Worm (Caenorhabditis elegans) whole organism, L2 larva: ENCODE data around the gene klp-12.

Source experiments
- C34F6.9 ChIP-seq: fragments of 150-350 bp; optimal IDR thresholded peaks from 2 replicates; lab custom pipeline; 2014; ENCODE audit warnings: missing biosample characterization, missing genetic modification characterization
- F13H6.1 ChIP-seq: sonication (generic microtip); optimal IDR thresholded peaks from 2 replicates; lab custom pipeline; 2016; ENCODE audit warnings: missing genetic modification characterization, missing compliant biosample characterization
- R02D3.7 ChIP-seq: fragments of 150-350 bp; optimal IDR thresholded peaks from 2 replicates; lab custom pipeline; 2014; ENCODE audit warnings: missing biosample characterization, missing genetic modification characterization
- Y55F3AM.14 ChIP-seq: fragments of 200-800 bp; sonication (Bioruptor generic); optimal IDR thresholded peaks from 2 replicates; lab custom pipeline; 2018; ENCODE audit warnings: mild to moderate bottlenecking, missing genetic modification characterization, missing compliant biosample characterization
- ZK546.5 ChIP-seq: sonication (generic microtip); optimal IDR thresholded peaks from 2 replicates; lab custom pipeline; 2017; ENCODE audit warnings: missing biosample characterization, missing genetic modification characterization
- alr-1 ChIP-seq: fragments of 150-350 bp; optimal IDR thresholded peaks from 2 replicates; lab custom pipeline; 2014; ENCODE audit warnings: missing biosample characterization, missing genetic modification characterization
- aly-2 ChIP-seq: fragments of 150-350 bp; optimal IDR thresholded peaks from 2 replicates; lab custom pipeline; 2014; ENCODE audit warnings: missing biosample characterization, missing genetic modification characterization
- ama-1 ChIP-seq: fragments of 150-350 bp; optimal IDR thresholded peaks from 2 replicates; lab custom pipeline; 2018; ENCODE audit warnings: inconsistent platforms
- ceh-82 ChIP-seq: fragments of 150-350 bp; optimal IDR thresholded peaks from 2 replicates; lab custom pipeline; 2014; ENCODE audit warnings: missing biosample characterization, missing genetic modification characterization
- crh-2 ChIP-seq: sonication (generic microtip); optimal IDR thresholded peaks from 2 replicates; lab custom pipeline; 2017; ENCODE audit warnings: missing biosample characterization, missing genetic modification characterization
- egl-27 ChIP-seq: sonication (generic microtip); optimal IDR thresholded peaks from 3 replicates; lab custom pipeline; 2017; ENCODE audit warnings: missing biosample characterization, missing genetic modification reagents, missing genetic modification characterization
- fos-1 ChIP-seq: fragments of 150-350 bp; optimal IDR thresholded peaks from 2 replicates; lab custom pipeline; 2014; ENCODE audit warnings: missing biosample characterization, missing genetic modification characterization
- lin-13 ChIP-seq: fragments of 150-350 bp; optimal IDR thresholded peaks from 2 replicates; lab custom pipeline; 2014; ENCODE audit warnings: missing biosample characterization, missing genetic modification reagents, missing genetic modification characterization
- lin-39 ChIP-seq: fragments of 150-350 bp; optimal IDR thresholded peaks from 2 replicates; lab custom pipeline; 2014; ENCODE audit warnings: missing biosample characterization, missing genetic modification reagents, missing genetic modification characterization
- lsy-2 ChIP-seq, 2 experiments: fragments of 150-350 bp in 1 of 2; sonication (generic microtip) in 1 of 2; optimal IDR thresholded peaks; 2 replicates each; lab custom pipeline; 2014 to 2017; ENCODE audit warnings: missing biosample characterization in 2 of 2, missing genetic modification characterization in 2 of 2
- mab-5 ChIP-seq: fragments of 150-350 bp; optimal IDR thresholded peaks from 2 replicates; lab custom pipeline; 2014; ENCODE audit warnings: missing biosample characterization, missing genetic modification characterization
- mbf-1 ChIP-seq: sonication (generic microtip); optimal IDR thresholded peaks from 2 replicates; lab custom pipeline; 2017; ENCODE audit warnings: missing biosample characterization, missing genetic modification characterization
- mdl-1 ChIP-seq, 2 experiments: fragments of 150-350 bp in 1 of 2; sonication (generic microtip) in 1 of 2; optimal IDR thresholded peaks; 2 replicates each; lab custom pipeline; 2017; ENCODE audit warnings: missing biosample characterization in 2 of 2, missing genetic modification characterization in 2 of 2
- nhr-11 ChIP-seq: fragments of 150-350 bp; optimal IDR thresholded peaks from 2 replicates; lab custom pipeline; 2014; ENCODE audit warnings: missing biosample characterization, missing genetic modification characterization
- nhr-12 ChIP-seq: fragments of 150-350 bp; optimal IDR thresholded peaks from 2 replicates; lab custom pipeline; 2014; ENCODE audit warnings: missing biosample characterization, missing genetic modification characterization
- nhr-129 ChIP-seq: fragments of 150-350 bp; optimal IDR thresholded peaks from 2 replicates; lab custom pipeline; 2014; ENCODE audit warnings: missing biosample characterization, missing genetic modification characterization
- nhr-6 ChIP-seq: fragments of 150-350 bp; optimal IDR thresholded peaks from 2 replicates; lab custom pipeline; 2014; ENCODE audit warnings: missing biosample characterization, missing genetic modification characterization
- nhr-77 ChIP-seq: fragments of 150-350 bp; optimal IDR thresholded peaks from 2 replicates; lab custom pipeline; 2014; ENCODE audit warnings: missing biosample characterization, missing genetic modification characterization
- peb-1 ChIP-seq: fragments of 150-350 bp; optimal IDR thresholded peaks from 2 replicates; lab custom pipeline; 2014; ENCODE audit warnings: missing biosample characterization, missing genetic modification characterization
- sem-4 ChIP-seq: fragments of 150-350 bp; optimal IDR thresholded peaks from 2 replicates; lab custom pipeline; 2014; ENCODE audit warnings: missing biosample characterization, missing genetic modification reagents, missing genetic modification characterization
- sma-3 ChIP-seq: sonication (generic microtip); optimal IDR thresholded peaks from 2 replicates; lab custom pipeline; 2016; ENCODE audit warnings: missing genetic modification reagents, missing genetic modification characterization, missing compliant biosample characterization
- sma-9 ChIP-seq, 2 experiments: fragments of 150-350 bp in 1 of 2; sonication (generic microtip) in 1 of 2; optimal IDR thresholded peaks; 2 replicates each; lab custom pipeline; 2014 to 2016; ENCODE audit warnings: missing genetic modification characterization in 2 of 2, mild to moderate bottlenecking in 1 of 2, missing biosample characterization in 1 of 2, missing compliant biosample characterization in 1 of 2, missing genetic modification reagents in 1 of 2, moderate library complexity in 1 of 2
- snpc-4 ChIP-seq: fragments of 150-350 bp; optimal IDR thresholded peaks from 2 replicates; lab custom pipeline; 2014; ENCODE audit warnings: missing biosample characterization, missing genetic modification characterization
- unc-39 ChIP-seq: fragments of 150-350 bp; optimal IDR thresholded peaks from 2 replicates; lab custom pipeline; 2014; ENCODE audit warnings: missing biosample characterization, missing genetic modification characterization
- unc-55 ChIP-seq: fragments of 150-350 bp; sonication (generic microtip); optimal IDR thresholded peaks from 3 replicates; lab custom pipeline; 2014; ENCODE audit warnings: missing biosample characterization, missing genetic modification reagents, missing genetic modification characterization
- unc-62 ChIP-seq: fragments of 150-350 bp; optimal IDR thresholded peaks from 2 replicates; lab custom pipeline; 2014; ENCODE audit warnings: missing biosample characterization, missing genetic modification reagents, missing genetic modification characterization
- zag-1 ChIP-seq: fragments of 150-350 bp; optimal IDR thresholded peaks from 2 replicates; lab custom pipeline; 2014; ENCODE audit warnings: missing biosample characterization, missing genetic modification characterization
- ztf-1 ChIP-seq: fragments of 200-800 bp; sonication (Bioruptor generic); conservative IDR thresholded peaks from 2 replicates; pipeline ENCODE4 v1.3.6; 2022; ENCODE audit warnings: missing genetic modification characterization, missing compliant biosample characterization
- ztf-11 ChIP-seq: sonication (generic microtip); optimal IDR thresholded peaks from 2 replicates; lab custom pipeline; 2017; ENCODE audit warnings: missing biosample characterization, missing genetic modification characterization
- ztf-4 ChIP-seq: fragments of 150-350 bp; optimal IDR thresholded peaks from 2 replicates; lab custom pipeline; 2014; ENCODE audit warnings: missing biosample characterization, missing genetic modification characterization

klp-12 gene

DNA sequence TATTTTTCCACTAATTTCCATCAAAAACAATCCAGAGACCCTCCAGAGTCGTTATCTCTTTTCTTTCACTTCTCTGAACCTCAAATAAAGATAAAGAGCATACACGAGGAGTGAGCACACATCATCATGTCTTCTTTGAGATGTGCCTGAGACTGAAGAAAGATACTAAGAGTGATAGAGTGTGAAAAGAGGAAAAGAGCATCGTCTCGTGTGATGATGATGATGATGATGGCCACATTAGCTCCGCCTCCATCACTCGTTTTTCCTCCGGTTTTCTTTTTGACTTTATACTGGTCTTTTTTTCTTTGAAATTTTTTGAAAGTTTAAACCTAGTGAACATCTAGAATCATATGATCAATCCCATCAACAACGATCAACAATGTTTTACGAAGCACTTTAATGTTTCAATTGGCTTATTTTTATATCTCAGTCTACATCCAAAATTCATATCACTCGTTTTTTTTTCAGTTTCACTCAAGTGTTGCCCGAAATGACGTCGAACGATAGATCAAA, 5.7 kb downstream of the klp-12 start, which contains the start of gene T01G1.2:
TSS of gene T01G1.2 (plus strand) at position 463 of the 513 bp plus-strand sequence.
- TF ChIP-seq ztf-11 (tag; lab: Kevin White, UChicago) (no peak), sem-4 (tag; lab: Kevin White, UChicago) (peak; percentile 68), sma-9 (GFP tag; optimal IDR thresholded peaks at IDR 0.05; lab: Kevin White, UChicago) (peak; percentile 24), sma-9 (tag; optimal IDR thresholded peaks at IDR 0.05; lab: Kevin White, UChicago) (no peak), egl-27 (tag; lab: Kevin White, UChicago) (no peak), ztf-1 (GFP tag; lab: Robert Waterston, UW) (no peak), sma-3 (GFP tag; lab: Kevin White, UChicago) (no peak), mbf-1 (no peak), nhr-129 (peak; percentile 76), nhr-12 (no peak), crh-2 (tag; lab: Kevin White, UChicago) (peak; percentile 32), nhr-11 (no peak), unc-55 (GFP tag; lab: Kevin White, UChicago) (peak; percentile 11), lsy-2 (tag; optimal IDR thresholded peaks at IDR 0.05; lab: Kevin White, UChicago) (peak in 1 of 2 experiments; percentile 60), ztf-4 (tag; lab: Kevin White, UChicago) (peak; percentile 60), aly-2 (tag; lab: Kevin White, UChicago) (no peak), C34F6.9 (peak; percentile 60), snpc-4 (tag; lab: Kevin White, UChicago) (no peak), mdl-1 (tag; optimal IDR thresholded peaks at IDR 0.05; lab: Kevin White, UChicago) (peak; percentile 37 to 39), Y55F3AM.14 (GFP tag; lab: Kevin White, UChicago) (no peak), F13H6.1 (tag; lab: Kevin White, UChicago) (peak; percentile 33)
- TF ChIP-seq, all 48 proteins: peak for 10

DNA sequence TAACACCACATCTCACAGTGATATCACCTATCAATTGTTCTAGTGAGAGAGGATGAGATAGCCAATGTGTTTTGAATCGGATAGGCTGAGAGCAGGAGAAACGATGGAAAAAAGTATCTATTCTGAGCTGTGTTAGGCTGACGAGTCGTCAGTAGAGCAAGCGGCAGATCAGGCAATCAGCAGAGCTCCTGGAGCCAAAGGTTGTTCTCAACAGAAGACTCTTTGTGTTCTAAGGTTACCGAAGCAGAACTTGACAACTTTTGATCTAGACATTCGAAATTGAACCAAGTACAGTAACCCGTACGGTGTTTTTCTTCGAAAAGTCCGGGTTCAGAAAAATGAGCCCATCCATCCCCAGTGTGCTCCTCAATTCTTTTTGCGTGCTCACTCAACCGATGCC, 6.9 kb downstream of the klp-12 start:
- TF ChIP-seq ceh-82 (tag; lab: Kevin White, UChicago), result no peak
- peak; percentile 12 for TF ChIP-seq nhr-129
- TF ChIP-seq F13H6.1 (tag; lab: Kevin White, UChicago), result peak; percentile 8

DNA sequence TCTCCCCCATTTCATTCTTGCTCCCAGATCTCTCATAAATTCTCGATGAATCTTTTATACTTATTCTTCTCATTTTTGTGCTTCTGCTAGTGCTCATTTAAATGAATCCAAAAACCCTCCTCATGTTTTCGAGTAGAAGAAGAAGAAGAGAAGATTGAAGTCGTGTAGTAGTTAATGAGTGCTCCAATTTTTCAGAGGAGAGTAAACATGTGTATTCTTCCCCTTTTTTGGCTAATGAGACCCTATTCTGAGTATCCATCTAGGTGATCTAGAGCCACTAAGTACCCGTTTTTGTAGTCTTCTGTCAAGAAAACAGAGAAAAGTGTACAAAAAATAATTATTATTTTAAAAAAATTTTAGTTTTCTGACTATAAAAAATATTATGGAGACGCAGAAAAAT, 8.1 kb downstream of the klp-12 start:
- TF ChIP-seq sma-3 (GFP tag; lab: Kevin White, UChicago) (no peak), nhr-11 (no peak), aly-2 (tag; lab: Kevin White, UChicago) (no peak)

DNA sequence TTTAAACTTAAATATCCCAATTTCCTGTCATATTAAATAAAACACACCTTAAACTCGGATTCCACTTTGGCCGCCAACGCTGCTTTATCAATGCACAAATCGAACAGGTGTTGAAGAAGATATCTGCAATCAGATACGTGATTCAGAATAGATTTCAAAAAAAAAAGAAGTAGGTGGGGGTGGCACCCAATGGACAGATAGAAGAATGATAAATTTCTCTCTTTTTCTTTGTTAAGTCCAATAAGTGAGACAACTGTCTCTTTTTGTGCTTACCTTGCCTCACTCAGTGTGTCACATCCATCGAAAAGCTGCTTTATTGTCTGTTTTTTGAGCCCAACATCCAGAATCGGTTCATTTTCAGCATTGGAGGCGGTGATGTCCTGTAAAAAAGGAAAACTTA, 8.9 kb downstream of the klp-12 start:
- TF ChIP-seq sma-9 (GFP tag; optimal IDR thresholded peaks at IDR 0.05; lab: Kevin White, UChicago), result peak; percentile 69
- TF ChIP-seq sma-9 (tag; optimal IDR thresholded peaks at IDR 0.05; lab: Kevin White, UChicago), result no peak
- no peak for TF ChIP-seq lin-13 (GFP tag; lab: Kevin White, UChicago)
- TF ChIP-seq nhr-6, result no peak
- peak; percentile 62 for TF ChIP-seq F13H6.1 (tag; lab: Kevin White, UChicago)
- TF ChIP-seq R02D3.7, result no peak
- no peak for TF ChIP-seq alr-1 (tag; lab: Kevin White, UChicago)
- TF ChIP-seq unc-62 (GFP tag; lab: Kevin White, UChicago), result no peak
- TF ChIP-seq peb-1 (tag; lab: Kevin White, UChicago), result no peak
- TF ChIP-seq ZK546.5 (tag; lab: Kevin White, UChicago), result no peak
- TF ChIP-seq nhr-77 (tag; lab: Kevin White, UChicago), result no peak
- TF ChIP-seq fos-1 (tag; lab: Kevin White, UChicago), result no peak
- TF ChIP-seq nhr-129, result peak; percentile 34
- TF ChIP-seq ama-1 (lab: Kevin White, UChicago), result no peak
- peak in 1 of 2 experiments; percentile 7 for TF ChIP-seq lsy-2 (tag; optimal IDR thresholded peaks at IDR 0.05; lab: Kevin White, UChicago)
- no peak for TF ChIP-seq sem-4 (tag; lab: Kevin White, UChicago)
- TF ChIP-seq mab-5 (tag; lab: Kevin White, UChicago), result peak; percentile 42
- no peak for TF ChIP-seq zag-1
- no peak for TF ChIP-seq lin-39 (tag; lab: Kevin White, UChicago)
- no peak for TF ChIP-seq crh-2 (tag; lab: Kevin White, UChicago)
- peak; percentile 38 for TF ChIP-seq C34F6.9
- no peak for TF ChIP-seq egl-27 (tag; lab: Kevin White, UChicago)
- no peak for TF ChIP-seq unc-39 (tag; lab: Kevin White, UChicago)
